Worm (Caenorhabditis elegans): ENCODE results near the gene zip-9.

DNA sequence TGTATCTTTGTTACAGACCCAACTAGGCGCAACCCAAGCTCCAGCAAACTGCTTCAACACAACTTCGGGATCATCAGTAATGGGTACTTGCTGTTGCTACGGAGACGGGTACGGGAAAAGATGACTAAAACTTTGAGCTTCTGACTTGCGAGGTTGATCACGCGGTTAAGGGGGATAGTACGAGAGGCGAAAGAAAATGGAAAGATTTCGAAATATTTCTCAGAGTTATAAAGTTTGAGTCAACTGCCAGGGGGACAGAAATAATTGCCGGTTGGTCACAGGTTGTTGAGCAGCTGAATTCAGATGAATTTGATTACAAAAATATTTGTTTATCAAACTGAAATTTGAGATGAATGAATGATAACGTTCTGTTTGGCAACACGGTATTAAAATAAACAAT is 16.6 kb upstream of the zip-9 start:
- no peak for TF ChIP-seq elt-3 (tag; optimal IDR thresholded peaks at IDR 0.05)
- TF ChIP-seq ama-1 (optimal IDR thresholded peaks at IDR 0.05) = no peak
- TF ChIP-seq nhr-11 (tag; optimal IDR thresholded peaks at IDR 0.05) = no peak
- peak; percentile 35 for TF ChIP-seq lin-11 (tag; optimal IDR thresholded peaks at IDR 0.05)
- TF ChIP-seq ZK546.5 (tag; optimal IDR thresholded peaks at IDR 0.05) = no peak
